Fruit fly (Drosophila melanogaster) S2 (cell line): ENCODE results near the gene CheA84a.

Experiments used
- CG8478 ChIP-seq: fragments of >200 bp; optimal IDR thresholded peaks from 2 replicates; lab custom pipeline; 2018
- CTCF ChIP-seq, 2 experiments: fragments of >200 bp; optimal IDR thresholded peaks; 2 replicates each; lab custom pipeline; 2018

- TF ChIP-seq CG8478 (lab: Kevin White, UChicago), result no peak
- peak in 1 of 2 experiments; percentile 27 for TF ChIP-seq CTCF (optimal IDR thresholded peaks at IDR 0.05; lab: Kevin White, UChicago)
Measured at dm6 chr3R:8240302-8240682, 35.7 kb upstream of the CheA84a start, which contains the start of gene Ada2b.
